Worm (Caenorhabditis elegans): ENCODE data around the gene peli-1.
A peak's percentile ranks its signal among the peaks of the same experiment; 100 is the strongest.

The peli-1 gene

DNA sequence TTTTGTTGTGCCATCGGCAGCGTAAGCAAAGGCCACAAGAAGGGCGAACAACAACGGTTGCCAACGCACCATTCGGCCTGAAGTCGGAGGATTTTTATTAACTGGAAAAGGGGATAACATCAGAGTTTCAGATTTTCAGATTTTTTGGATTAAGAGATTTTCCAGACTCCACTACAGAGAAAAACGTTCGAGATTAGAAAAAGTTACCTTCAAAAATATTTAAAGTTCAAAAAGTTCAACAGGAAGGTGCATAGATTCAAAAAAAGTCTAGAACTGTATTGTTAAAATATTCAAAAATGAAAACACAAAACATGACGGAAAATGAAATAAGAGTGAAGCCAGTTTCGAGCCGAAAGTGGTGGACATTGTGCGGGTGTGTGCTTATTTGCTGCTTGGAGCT lies 29.6 kb upstream of the peli-1 start, which contains the start of gene pqn-13:
Gene pqn-13 (minus strand): TSS at position 101 of the 400 bp plus-strand sequence.
- TF ChIP-seq fkh-8 (tag; optimal IDR thresholded peaks at IDR 0.05): no peak
- peak; percentile 8 for TF ChIP-seq nhr-85 (tag)

ce11 chrV:5677947-5678346 lies 27.7 kb upstream of the peli-1 start:
- no peak for TF ChIP-seq efl-1 (optimal IDR thresholded peaks at IDR 0.05)
- peak in 1 of 2 experiments; percentile 68 for TF ChIP-seq efl-1 (GFP tag; optimal IDR thresholded peaks at IDR 0.05 in 1 of 2)
- no peak for TF ChIP-seq mdl-1 (tag; optimal IDR thresholded peaks at IDR 0.05)

DNA sequence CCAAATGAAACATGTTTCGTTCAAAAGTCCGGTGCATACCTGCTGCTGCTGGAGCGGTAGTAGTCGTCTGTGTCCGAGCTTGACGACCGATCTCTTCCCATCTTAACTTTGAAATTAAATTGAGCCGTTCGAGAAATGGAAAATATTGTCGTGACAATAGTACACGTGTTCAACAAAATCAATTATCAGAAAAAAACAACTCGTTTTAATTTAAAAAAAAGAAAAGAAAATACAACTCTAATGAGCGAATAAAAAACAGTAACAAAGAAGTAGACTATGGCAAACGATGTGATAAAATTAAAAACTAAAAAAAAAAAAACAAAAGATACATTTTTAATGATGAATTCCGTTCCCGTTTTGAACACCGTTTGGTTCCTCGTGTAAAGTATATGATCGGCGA lies 23.1 kb upstream of the peli-1 start, which contains the start of gene prp-39:
Gene prp-39 (minus strand): TSS at position 101 of the 400 bp plus-strand sequence.
- no peak for TF ChIP-seq unc-62 (GFP tag; optimal IDR thresholded peaks at IDR 0.05)
- no peak for TF ChIP-seq efl-1 (optimal IDR thresholded peaks at IDR 0.05)
- peak in 1 of 2 experiments; percentile 72 for TF ChIP-seq efl-1 (GFP tag; optimal IDR thresholded peaks at IDR 0.05 in 1 of 2)

DNA sequence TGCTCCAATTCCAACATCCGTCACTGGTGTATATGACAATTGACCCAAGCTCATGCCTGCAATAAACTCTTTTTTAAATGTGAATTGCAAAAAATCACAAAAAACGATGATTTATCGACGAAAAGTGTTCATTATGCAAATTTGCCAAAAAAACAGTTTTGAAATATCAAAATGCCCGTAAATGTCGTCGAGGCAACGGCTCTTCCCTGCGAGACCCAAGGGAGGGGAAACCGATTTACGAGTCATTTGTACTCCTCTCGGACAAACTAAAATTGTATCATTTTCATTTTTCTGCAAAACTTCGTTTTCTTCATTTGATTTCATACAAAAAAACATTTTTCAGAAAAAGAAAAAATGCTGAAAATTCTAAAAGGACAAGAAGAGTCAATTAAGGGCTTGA lies 21.1 kb upstream of the peli-1 start, which contains the start of the genes hmgs-1 and F25B4.4:
Gene hmgs-1 (minus strand): TSS at position 56 of the 400 bp plus-strand sequence.
Gene F25B4.4 (plus strand): TSS at position 340 of the 400 bp plus-strand sequence.
- TF ChIP-seq sup-37 (GFP tag; optimal IDR thresholded peaks at IDR 0.05): no peak
- TF ChIP-seq unc-98 (GFP tag; IDR thresholded peaks at IDR 0.05): peak; percentile 28; the same call in 1 of the 2 replicates
- TF ChIP-seq ama-1 (optimal IDR thresholded peaks at IDR 0.05): peak; percentile 53
- TF ChIP-seq egl-27 (tag; optimal IDR thresholded peaks at IDR 0.05): peak in 1 of 2 experiments; percentile 28
- TF ChIP-seq lin-13 (GFP tag; optimal IDR thresholded peaks at IDR 0.05): peak; percentile 92
- TF ChIP-seq fkh-4 (tag; optimal IDR thresholded peaks at IDR 0.05; ENCODE audit: borderline replicate concordance): peak; percentile 68
- peak; percentile 90 for TF ChIP-seq fkh-8 (tag; optimal IDR thresholded peaks at IDR 0.05)
- no peak for TF ChIP-seq nhr-84 (tag; optimal IDR thresholded peaks at IDR 0.05)
- TF ChIP-seq ets-5 (GFP tag; IDR thresholded peaks at IDR 0.05): no peak
- TF ChIP-seq pag-3 (tag; optimal IDR thresholded peaks at IDR 0.05; ENCODE audit: borderline replicate concordance, insufficient read depth): peak; percentile 35
- peak; percentile 95 for TF ChIP-seq mep-1 (tag; optimal IDR thresholded peaks at IDR 0.05)
- peak; percentile 91 for TF ChIP-seq nhr-77 (tag; optimal IDR thresholded peaks at IDR 0.05)
- peak; percentile 93 for TF ChIP-seq lin-14 (GFP tag; optimal IDR thresholded peaks at IDR 0.05)
- TF ChIP-seq sox-4 (tag; optimal IDR thresholded peaks at IDR 0.05): peak; percentile 67
- TF ChIP-seq pax-3 (tag; optimal IDR thresholded peaks at IDR 0.05): peak; percentile 82
- peak; percentile 89 to 93 for TF ChIP-seq lin-35 (GFP tag; optimal IDR thresholded peaks at IDR 0.05)
- peak; percentile 94 for TF ChIP-seq nhr-47 (tag; optimal IDR thresholded peaks at IDR 0.05)
- peak; percentile 65 for TF ChIP-seq nhr-237 (tag; optimal IDR thresholded peaks at IDR 0.05)
- TF ChIP-seq dpl-1 (GFP tag; optimal IDR thresholded peaks at IDR 0.05): peak; percentile 84 to 86 (median 86)
- TF ChIP-seq lsy-2 (tag; optimal IDR thresholded peaks at IDR 0.05): peak; percentile 93 to 95
- no peak for TF ChIP-seq efl-3 (GFP tag; optimal IDR thresholded peaks at IDR 0.05)
- no peak for TF ChIP-seq tlp-1 (tag; optimal IDR thresholded peaks at IDR 0.05)
- peak; percentile 74 for TF ChIP-seq egl-13 (tag; optimal IDR thresholded peaks at IDR 0.05)
- peak; percentile 94 for TF ChIP-seq unc-130 (tag; optimal IDR thresholded peaks at IDR 0.05)
- peak; percentile 92 for TF ChIP-seq vab-15 (tag; optimal IDR thresholded peaks at IDR 0.05)
- no peak for TF ChIP-seq blmp-1 (tag; optimal IDR thresholded peaks at IDR 0.05)
- TF ChIP-seq rnt-1 (tag; optimal IDR thresholded peaks at IDR 0.05): peak; percentile 94
- peak; percentile 79 for TF ChIP-seq fkh-10 (GFP tag; optimal IDR thresholded peaks at IDR 0.05)
- peak; percentile 84 for TF ChIP-seq nhr-11 (tag; optimal IDR thresholded peaks at IDR 0.05)
- peak; percentile 46 for TF ChIP-seq ztf-4 (tag; optimal IDR thresholded peaks at IDR 0.05)
- peak; percentile 90 for TF ChIP-seq nhr-19 (GFP tag; conservative IDR thresholded peaks at IDR 0.05)
- no peak for TF ChIP-seq C34B4.2 (tag; optimal IDR thresholded peaks at IDR 0.05)
- no peak for TF ChIP-seq unc-62 (GFP tag; optimal IDR thresholded peaks at IDR 0.05)
- TF ChIP-seq grh-1 (GFP tag; IDR thresholded peaks at IDR 0.05): peak; percentile 75
- peak in 4 of 6 experiments; percentile 20 to 89 (median 75) for TF ChIP-seq elt-3 (tag; optimal IDR thresholded peaks at IDR 0.05)
- peak; percentile 28 for TF ChIP-seq aha-1 (tag; optimal IDR thresholded peaks at IDR 0.05)
- peak; percentile 71 for TF ChIP-seq hpl-2 (GFP tag; optimal IDR thresholded peaks at IDR 0.05)
- TF ChIP-seq nhr-85 (tag): peak; percentile 94
- peak; percentile 25 for TF ChIP-seq elt-2 (tag; optimal IDR thresholded peaks at IDR 0.05)
- peak; percentile 85 for TF ChIP-seq nhr-90 (tag; optimal IDR thresholded peaks at IDR 0.05; ENCODE audit: poor library complexity)
- TF ChIP-seq hlh-17 (GFP tag; optimal IDR thresholded peaks at IDR 0.05; ENCODE audit: borderline replicate concordance): no peak
- TF ChIP-seq fos-1 (tag; optimal IDR thresholded peaks at IDR 0.05): peak; percentile 84
